Worm (Caenorhabditis elegans) whole organism, L3 larva: ENCODE results near the gene argn-1.

Experiments used
- elt-3 ChIP-seq, 3 experiments: fragments of 150-350 bp in 1 of 3; sonication (generic microtip) in 2 of 3; optimal IDR thresholded peaks; 2 replicates in 2 of 3; 4 replicates in 1 of 3; lab custom pipeline; 2014 to 2017; ENCODE audit warnings: missing biosample characterization in 3 of 3, missing genetic modification characterization in 3 of 3
- nfya-1 ChIP-seq: sonication (generic microtip); optimal IDR thresholded peaks from 2 replicates; lab custom pipeline; 2017; ENCODE audit warnings: missing genetic modification characterization, mild to moderate bottlenecking, missing compliant biosample characterization, antibody characterized with exemption, moderate library complexity; ENCODE audit not compliant: insufficient read depth
- nhr-25 ChIP-seq: sonication (generic microtip); optimal IDR thresholded peaks from 2 replicates; lab custom pipeline; 2017; ENCODE audit warnings: missing biosample characterization, missing genetic modification characterization
- nhr-67 ChIP-seq: fragments of 150-350 bp; optimal IDR thresholded peaks from 2 replicates; lab custom pipeline; 2014; ENCODE audit warnings: missing biosample characterization, missing genetic modification characterization
- nhr-76 ChIP-seq: fragments of 150-350 bp; sonication (generic microtip); optimal IDR thresholded peaks from 5 replicates; lab custom pipeline; 2014; ENCODE audit warnings: missing biosample characterization, missing genetic modification characterization
- snpc-4 ChIP-seq: fragments of 150-350 bp; optimal IDR thresholded peaks from 2 replicates; lab custom pipeline; 2014; ENCODE audit warnings: missing biosample characterization, missing genetic modification characterization
- zag-1 ChIP-seq: fragments of 150-350 bp; optimal IDR thresholded peaks from 2 replicates; lab custom pipeline; 2014; ENCODE audit warnings: missing biosample characterization, missing genetic modification characterization
- ztf-11 ChIP-seq: fragments of 150-350 bp; optimal IDR thresholded peaks from 2 replicates; lab custom pipeline; 2014; ENCODE audit warnings: missing biosample characterization, missing genetic modification characterization

ce11 chrX:5599224-5599623 lies 30.6 kb upstream of the argn-1 start, which contains the start of gene sulp-2:
- TF ChIP-seq nhr-67 (tag; lab: Kevin White, UChicago): no peak
- TF ChIP-seq snpc-4 (tag; lab: Kevin White, UChicago): no peak
- no peak for TF ChIP-seq nhr-25 (tag; lab: Kevin White, UChicago)
- no peak for TF ChIP-seq nhr-76 (tag; lab: Kevin White, UChicago)
- TF ChIP-seq ztf-11 (tag; lab: Kevin White, UChicago): no peak
- TF ChIP-seq zag-1: no peak
- TF ChIP-seq nfya-1 (tag; lab: Kevin White, UChicago): no peak
- TF ChIP-seq elt-3 (tag; optimal IDR thresholded peaks at IDR 0.05; lab: Kevin White, UChicago): no peak
